Fruit fly (Drosophila melanogaster): ENCODE results near the gene CG3557.
A peak's percentile ranks its signal among the peaks of the same experiment; 100 is the strongest.

CG3557 gene

dm6 chr2L:2373818-2374746, 11.5 kb downstream of the CG3557 start, which contains the start of the genes CG3609 and CG15390 (continued):
- TF ChIP-seq Camta (GFP tag; optimal IDR thresholded peaks at IDR 0.05): peak; percentile 67
- TF ChIP-seq ftz-f1 (GFP tag; optimal IDR thresholded peaks at IDR 0.05): peak; percentile 48
- TF ChIP-seq Doc3 (GFP tag; IDR thresholded peaks at IDR 0.05; ENCODE audit: partially characterized antibody): no peak
- peak; percentile 87 for TF ChIP-seq CrebB (tag; optimal IDR thresholded peaks at IDR 0.05)
- peak; percentile 23 for TF ChIP-seq CG1529 (GFP tag; optimal IDR thresholded peaks at IDR 0.05)
- TF ChIP-seq crol (GFP tag; IDR thresholded peaks at IDR 0.05): no peak
- peak; percentile 92 for TF ChIP-seq CG13894 (tag; optimal IDR thresholded peaks at IDR 0.05)
- TF ChIP-seq CG3838 (GFP tag; optimal IDR thresholded peaks at IDR 0.05): peak; percentile 9
- TF ChIP-seq CG8765 (GFP tag; IDR thresholded peaks at IDR 0.05): peak; percentile 72
- TF ChIP-seq trh (GFP tag; optimal IDR thresholded peaks at IDR 0.05): peak; percentile 57
- TF ChIP-seq CG12744 (GFP tag; optimal IDR thresholded peaks at IDR 0.05): peak; percentile 86
- TF ChIP-seq CG17612 (GFP tag; IDR thresholded peaks at IDR 0.05): peak; percentile 77
- TF ChIP-seq NC2α (GFP tag; optimal IDR thresholded peaks at IDR 0.05): peak; percentile 51
- peak; percentile 97 for TF ChIP-seq abd-A (tag; optimal IDR thresholded peaks at IDR 0.05)
- TF ChIP-seq en (GFP tag; optimal IDR thresholded peaks at IDR 0.05): peak; percentile 79
- TF ChIP-seq CG6813 (GFP tag; optimal IDR thresholded peaks at IDR 0.05): peak; percentile 33
- peak; percentile 85 for TF ChIP-seq CG30403 (GFP tag; optimal IDR thresholded peaks at IDR 0.05)
- no peak for TF ChIP-seq CG16813 (GFP tag; IDR thresholded peaks at IDR 0.05; ENCODE audit: partially characterized antibody)
- TF ChIP-seq CG2678 (tag; optimal IDR thresholded peaks at IDR 0.05): peak; percentile 66
- TF ChIP-seq salm (tag; optimal IDR thresholded peaks at IDR 0.05): peak; percentile 9
- no peak for TF ChIP-seq ac (GFP tag; optimal IDR thresholded peaks at IDR 0.05)
- peak; percentile 52 for TF ChIP-seq CG14710 (tag; optimal IDR thresholded peaks at IDR 0.05)
- TF ChIP-seq CG6254 (GFP tag; optimal IDR thresholded peaks at IDR 0.05): peak; percentile 22
- peak; percentile 54 for TF ChIP-seq gsb-n (tag; optimal IDR thresholded peaks at IDR 0.05)
- TF ChIP-seq CG9876 (GFP tag; optimal IDR thresholded peaks at IDR 0.05): peak; percentile 75
- peak; percentile 72 for TF ChIP-seq MESR4 (GFP tag; optimal IDR thresholded peaks at IDR 0.05)
- TF ChIP-seq CG7357 (GFP tag; IDR thresholded peaks at IDR 0.05): peak; percentile 33; the same call in 1 of the 3 replicates
- TF ChIP-seq Trl (optimal IDR thresholded peaks at IDR 0.05): peak in 1 of 2 experiments; percentile 39
- TF ChIP-seq Trl (GFP tag; optimal IDR thresholded peaks at IDR 0.05): peak; percentile 92
- peak; percentile 62 for TF ChIP-seq CG14050 (GFP tag; IDR thresholded peaks at IDR 0.05)
- peak; percentile 69 for TF ChIP-seq wdn (GFP tag; IDR thresholded peaks at IDR 0.05)
- peak; percentile 86 for TF ChIP-seq CG3847 (GFP tag; IDR thresholded peaks at IDR 0.05)
- peak; percentile 91 for TF ChIP-seq ERR (GFP tag; optimal IDR thresholded peaks at IDR 0.05)
- peak; percentile 73 for TF ChIP-seq pum (GFP tag; optimal IDR thresholded peaks at IDR 0.05)
- peak; percentile 80 for TF ChIP-seq ab (GFP tag; optimal IDR thresholded peaks at IDR 0.05)
- TF ChIP-seq CG5180 (GFP tag; optimal IDR thresholded peaks at IDR 0.05): no peak
- peak; percentile 81 for TF ChIP-seq CG3163 (GFP tag; optimal IDR thresholded peaks at IDR 0.05)
- TF ChIP-seq CG8478 (optimal IDR thresholded peaks at IDR 0.05): no peak
- TF ChIP-seq CG17359 (tag; optimal IDR thresholded peaks at IDR 0.05): peak; percentile 62
- peak; percentile 79 for TF ChIP-seq sqz (GFP tag; optimal IDR thresholded peaks at IDR 0.05)
- TF ChIP-seq exex (tag; optimal IDR thresholded peaks at IDR 0.05): peak; percentile 91
- peak; percentile 69; the same call in 2 of the 3 replicates for TF ChIP-seq CG17361 (GFP tag; IDR thresholded peaks at IDR 0.05)
- peak; percentile 15 for TF ChIP-seq dmrt11E (tag; optimal IDR thresholded peaks at IDR 0.05)
- TF ChIP-seq pzg (GFP tag; optimal IDR thresholded peaks at IDR 0.05): peak; percentile 80
- TF ChIP-seq unpg (GFP tag; optimal IDR thresholded peaks at IDR 0.05): peak; percentile 81
- 0 out of 2 replicates have a peak, but pooled peaks have one; percentile 13 for TF ChIP-seq CG10321 (GFP tag; IDR thresholded peaks at IDR 0.05)
- TF ChIP-seq schlank (tag; optimal IDR thresholded peaks at IDR 0.05): peak; percentile 92
- peak; percentile 92 for TF ChIP-seq mirr (GFP tag; optimal IDR thresholded peaks at IDR 0.05)
- no peak for TF ChIP-seq bigmax (GFP tag; optimal IDR thresholded peaks at IDR 0.05)

Data from whole organism, embryonic.